Worm (Caenorhabditis elegans): Measurements from ENCODE around the gene C44C10.5.
A peak's percentile ranks its signal among the peaks of the same experiment; 100 is the strongest.

DNA sequence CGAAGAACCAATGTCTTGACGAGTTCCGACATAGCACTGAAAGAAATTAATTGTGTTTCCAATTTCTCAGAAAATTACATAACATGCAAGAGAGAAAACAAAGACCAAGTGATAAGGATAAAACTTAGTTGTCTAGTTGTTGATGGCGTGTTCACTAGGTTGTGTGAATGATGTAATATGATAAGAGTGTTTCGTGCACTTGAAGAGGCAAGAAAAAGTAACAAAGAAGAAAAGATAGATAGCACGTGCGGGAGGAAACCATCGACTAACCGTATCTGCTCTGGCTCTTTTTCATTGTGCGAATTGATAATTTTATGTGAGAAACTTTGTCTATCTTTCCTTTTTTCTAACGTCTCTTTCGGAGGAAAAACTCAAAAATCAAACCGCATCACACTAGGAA is 28.7 kb upstream of the C44C10.5 start, which contains the start of gene sfxn-1.5:
- no peak for TF ChIP-seq nhr-11 (tag; optimal IDR thresholded peaks at IDR 0.05)
- TF ChIP-seq pha-4 (tag; optimal IDR thresholded peaks at IDR 0.05) = peak; percentile 66
- TF ChIP-seq jun-1 (tag; optimal IDR thresholded peaks at IDR 0.05) = peak; percentile 68
- TF ChIP-seq elt-1 (tag; optimal IDR thresholded peaks at IDR 0.05) = no peak
- no peak for TF ChIP-seq nhr-76 (tag; optimal IDR thresholded peaks at IDR 0.05)
- TF ChIP-seq ztf-4 (tag; optimal IDR thresholded peaks at IDR 0.05) = no peak
- TF ChIP-seq ceh-82 (tag; optimal IDR thresholded peaks at IDR 0.05) = no peak
- no peak for TF ChIP-seq nhr-43 (tag; optimal IDR thresholded peaks at IDR 0.05; ENCODE audit: poor library complexity, severe bottlenecking)

All from whole organism, L3 larva.